Worm (Caenorhabditis elegans) whole organism, mixed stage, embryonic: ENCODE results near the gene Y5H2B.3.
A peak's percentile ranks its signal among the peaks of the same experiment; 100 is the strongest.

Experiments
- M03D4.4 ChIP-seq: sonication (generic microtip); optimal IDR thresholded peaks from 2 replicates; lab custom pipeline; 2017; ENCODE audit warnings: mild to moderate bottlenecking, missing genetic modification characterization, missing compliant biosample characterization
- blmp-1 ChIP-seq: fragments of 150-350 bp; optimal IDR thresholded peaks from 2 replicates; lab custom pipeline; 2014; ENCODE audit warnings: missing biosample characterization, missing genetic modification characterization
- ceh-43 ChIP-seq: fragments of 200-800 bp; sonication (Bioruptor generic); optimal IDR thresholded peaks from 2 replicates; lab custom pipeline; 2018; ENCODE audit warnings: mild to moderate bottlenecking, missing genetic modification characterization, moderate library complexity, missing compliant biosample characterization
- ceh-83 ChIP-seq: fragments of 200-800 bp; sonication (Bioruptor generic); optimal IDR thresholded peaks from 2 replicates; lab custom pipeline; 2018; ENCODE audit warnings: mild to moderate bottlenecking, missing genetic modification characterization, missing compliant biosample characterization
- ces-1 ChIP-seq: fragments of 150-350 bp; optimal IDR thresholded peaks from 2 replicates; lab custom pipeline; 2014; ENCODE audit warnings: missing biosample characterization, missing genetic modification reagents, missing genetic modification characterization
- cnd-1 ChIP-seq: fragments of 200-800 bp; sonication (Bioruptor generic); optimal IDR thresholded peaks from 2 replicates; lab custom pipeline; 2018; ENCODE audit warnings: mild to moderate bottlenecking, missing genetic modification characterization, missing compliant biosample characterization
- drap-1 ChIP-seq: fragments of 200-800 bp; sonication (Bioruptor generic); optimal IDR thresholded peaks from 3 replicates; lab custom pipeline; 2018; ENCODE audit warnings: mild to moderate bottlenecking, missing genetic modification characterization, missing compliant biosample characterization
- elt-1 ChIP-seq: sonication (generic microtip); optimal IDR thresholded peaks from 2 replicates; lab custom pipeline; 2017; ENCODE audit warnings: missing genetic modification characterization, mild to moderate bottlenecking, missing compliant biosample characterization, antibody characterized with exemption, moderate library complexity, borderline replicate concordance; ENCODE audit not compliant: insufficient read depth
- elt-3 ChIP-seq: fragments of 150-350 bp; optimal IDR thresholded peaks from 2 replicates; lab custom pipeline; 2014; ENCODE audit warnings: missing biosample characterization, missing genetic modification characterization
- ham-2 ChIP-seq: fragments of 200-800 bp; sonication (Bioruptor generic); optimal IDR thresholded peaks from 2 replicates; lab custom pipeline; 2018; ENCODE audit warnings: mild to moderate bottlenecking, missing genetic modification characterization, missing compliant biosample characterization
- hlh-1 ChIP-seq: fragments of 150-350 bp; optimal IDR thresholded peaks from 2 replicates; lab custom pipeline; 2014; ENCODE audit warnings: missing biosample characterization, missing genetic modification reagents, missing genetic modification characterization
- lin-13 ChIP-seq: fragments of 150-350 bp; optimal IDR thresholded peaks from 2 replicates; lab custom pipeline; 2014; ENCODE audit warnings: missing biosample characterization, missing genetic modification characterization
- lin-32 ChIP-seq: fragments of 200-800 bp; sonication (Bioruptor generic); optimal IDR thresholded peaks from 2 replicates; lab custom pipeline; 2018; ENCODE audit warnings: mild to moderate bottlenecking, missing genetic modification characterization, missing compliant biosample characterization
- lsy-2 ChIP-seq: fragments of 150-350 bp; optimal IDR thresholded peaks from 2 replicates; lab custom pipeline; 2014; ENCODE audit warnings: missing biosample characterization, missing genetic modification characterization
- mep-1 ChIP-seq: fragments of 150-350 bp; optimal IDR thresholded peaks from 2 replicates; lab custom pipeline; 2017; ENCODE audit warnings: missing biosample characterization, missing genetic modification reagents, missing genetic modification characterization, inconsistent platforms
- mls-2 ChIP-seq: sonication (generic microtip); optimal IDR thresholded peaks from 2 replicates; lab custom pipeline; 2016; ENCODE audit warnings: mild to moderate bottlenecking, missing genetic modification characterization, moderate library complexity, missing compliant biosample characterization
- nhr-12 ChIP-seq: fragments of 150-350 bp; optimal IDR thresholded peaks from 2 replicates; lab custom pipeline; 2014; ENCODE audit warnings: missing biosample characterization, missing genetic modification characterization
- nhr-2 ChIP-seq: fragments of 150-350 bp; optimal IDR thresholded peaks from 2 replicates; lab custom pipeline; 2014; ENCODE audit warnings: missing biosample characterization, missing genetic modification characterization
- nhr-237 ChIP-seq: fragments of 150-350 bp; optimal IDR thresholded peaks from 2 replicates; lab custom pipeline; 2014; ENCODE audit warnings: missing biosample characterization, missing genetic modification characterization
- nhr-28 ChIP-seq: fragments of 150-350 bp; optimal IDR thresholded peaks from 2 replicates; lab custom pipeline; 2014; ENCODE audit warnings: missing biosample characterization, missing genetic modification characterization
- nhr-76 ChIP-seq: sonication (generic microtip); optimal IDR thresholded peaks from 2 replicates; lab custom pipeline; 2017; ENCODE audit warnings: missing biosample characterization, missing genetic modification characterization
- pha-4 ChIP-seq: fragments of 150-350 bp; optimal IDR thresholded peaks from 2 replicates; lab custom pipeline; 2018; ENCODE audit warnings: missing biosample characterization, missing genetic modification reagents, missing genetic modification characterization
- sem-2 ChIP-seq: fragments of 200-800 bp; sonication (Bioruptor generic); optimal IDR thresholded peaks from 2 replicates; lab custom pipeline; 2018; ENCODE audit warnings: mild to moderate bottlenecking, missing genetic modification characterization, missing compliant biosample characterization
- sptf-1 ChIP-seq: sonication (generic microtip); optimal IDR thresholded peaks from 2 replicates; lab custom pipeline; 2017; ENCODE audit warnings: mild to moderate bottlenecking, missing genetic modification characterization, moderate library complexity, missing compliant biosample characterization
- tbx-8 ChIP-seq: fragments of 200-800 bp; sonication (Bioruptor generic); optimal IDR thresholded peaks from 2 replicates; lab custom pipeline; 2018; ENCODE audit warnings: mild to moderate bottlenecking, missing genetic modification characterization, moderate library complexity, missing compliant biosample characterization
- unc-120 ChIP-seq: sonication (generic microtip); optimal IDR thresholded peaks from 2 replicates; lab custom pipeline; 2017; ENCODE audit warnings: missing genetic modification characterization, missing compliant biosample characterization; ENCODE audit not compliant: poor library complexity, severe bottlenecking
- unc-39 ChIP-seq: fragments of 150-350 bp; optimal IDR thresholded peaks from 2 replicates; lab custom pipeline; 2014; ENCODE audit warnings: missing biosample characterization, missing genetic modification characterization
- unc-62 ChIP-seq: fragments of 150-350 bp; optimal IDR thresholded peaks from 2 replicates; lab custom pipeline; 2014; ENCODE audit warnings: missing biosample characterization, missing genetic modification reagents, missing genetic modification characterization
- zip-8 ChIP-seq: fragments of 150-350 bp; optimal IDR thresholded peaks from 2 replicates; lab custom pipeline; 2014; ENCODE audit warnings: missing biosample characterization, missing genetic modification characterization
- ztf-11 ChIP-seq: fragments of 150-350 bp; optimal IDR thresholded peaks from 2 replicates; lab custom pipeline; 2014; ENCODE audit warnings: missing biosample characterization, missing genetic modification characterization

Y5H2B.3 gene

ce11 chrV:2149432-2149831 lies 38.7 kb upstream of the Y5H2B.3 start, which contains the start of gene C45H4.21:
C45H4.21 (minus strand) TSS chrV:2149532.
- TF ChIP-seq M03D4.4 (tag; lab: Kevin White, UChicago) (no peak), blmp-1 (tag; lab: Kevin White, UChicago) (no peak), nhr-12 (tag; lab: Kevin White, UChicago) (no peak), nhr-2 (tag; lab: Kevin White, UChicago) (no peak), mep-1 (tag; lab: Kevin White, UChicago) (no peak), hlh-1 (no peak), ztf-11 (tag; lab: Kevin White, UChicago) (no peak), pha-4 (no peak), nhr-237 (tag; lab: Kevin White, UChicago) (no peak), unc-120 (tag; lab: Kevin White, UChicago) (no peak), ces-1 (GFP tag; lab: Kevin White, UChicago) (no peak), ceh-83 (GFP tag; lab: Kevin White, UChicago) (no peak), elt-1 (no peak), sem-2 (GFP tag; lab: Kevin White, UChicago) (no peak), tbx-8 (GFP tag; lab: Kevin White, UChicago) (no peak)

ce11 chrV:2150876-2151275 lies 37.2 kb upstream of the Y5H2B.3 start, which contains the start of gene C45H4.13:
C45H4.13 (minus strand) TSS chrV:2150976.
- no peak for TF ChIP-seq lsy-2 (tag; lab: Kevin White, UChicago)
- no peak for TF ChIP-seq lin-32 (GFP tag; lab: Kevin White, UChicago)
- no peak for TF ChIP-seq tbx-8 (GFP tag; lab: Kevin White, UChicago)
- TF ChIP-seq drap-1: no peak
- no peak for TF ChIP-seq elt-3 (tag; lab: Kevin White, UChicago)
- no peak for TF ChIP-seq mep-1 (tag; lab: Kevin White, UChicago)

- TF ChIP-seq ceh-43 (GFP tag; lab: Kevin White, UChicago) (no peak), lsy-2 (tag; lab: Kevin White, UChicago) (no peak), lin-13 (tag; lab: Kevin White, UChicago) (no peak), nhr-76 (no peak), tbx-8 (GFP tag; lab: Kevin White, UChicago) (no peak), unc-120 (tag; lab: Kevin White, UChicago) (no peak), ces-1 (GFP tag; lab: Kevin White, UChicago) (no peak), lin-32 (GFP tag; lab: Kevin White, UChicago) (no peak), M03D4.4 (tag; lab: Kevin White, UChicago) (no peak), mls-2 (no peak)
Measured at ce11 chrV:2151458-2151857, 36.6 kb upstream of the Y5H2B.3 start, which contains the start of gene srbc-24. srbc-24 (plus strand) TSS chrV:2151758.

ce11 chrV:2153274-2153673 lies 34.8 kb upstream of the Y5H2B.3 start, which contains the start of gene srbc-23:
srbc-23 (plus strand) TSS chrV:2153574.
- TF ChIP-seq tbx-8 (GFP tag; lab: Kevin White, UChicago) (no peak), zip-8 (tag; lab: Kevin White, UChicago) (no peak), nhr-237 (tag; lab: Kevin White, UChicago) (no peak), unc-39 (tag; lab: Kevin White, UChicago) (no peak), ces-1 (GFP tag; lab: Kevin White, UChicago) (no peak), lsy-2 (tag; lab: Kevin White, UChicago) (no peak), unc-62 (GFP tag; lab: Kevin White, UChicago) (no peak), ham-2 (GFP tag; lab: Kevin White, UChicago) (no peak), sptf-1 (tag; lab: Kevin White, UChicago) (no peak), drap-1 (no peak)

ce11 chrV:2155232-2155631 lies 32.9 kb upstream of the Y5H2B.3 start, which contains the start of gene srbc-21:
srbc-21 (plus strand) TSS chrV:2155532.
- no peak for TF ChIP-seq nhr-28 (tag; lab: Kevin White, UChicago)
- TF ChIP-seq mep-1 (tag; lab: Kevin White, UChicago): no peak
- TF ChIP-seq zip-8 (tag; lab: Kevin White, UChicago): peak; percentile 5
- no peak for TF ChIP-seq unc-39 (tag; lab: Kevin White, UChicago)
- no peak for TF ChIP-seq ces-1 (GFP tag; lab: Kevin White, UChicago)
- TF ChIP-seq mls-2: no peak
- no peak for TF ChIP-seq ceh-83 (GFP tag; lab: Kevin White, UChicago)
- TF ChIP-seq cnd-1 (tag; lab: Kevin White, UChicago): no peak
- TF ChIP-seq, all 35 proteins: peak for 1
